Fruit fly (Drosophila melanogaster): ENCODE measurements around the gene CG2059.

DNA sequence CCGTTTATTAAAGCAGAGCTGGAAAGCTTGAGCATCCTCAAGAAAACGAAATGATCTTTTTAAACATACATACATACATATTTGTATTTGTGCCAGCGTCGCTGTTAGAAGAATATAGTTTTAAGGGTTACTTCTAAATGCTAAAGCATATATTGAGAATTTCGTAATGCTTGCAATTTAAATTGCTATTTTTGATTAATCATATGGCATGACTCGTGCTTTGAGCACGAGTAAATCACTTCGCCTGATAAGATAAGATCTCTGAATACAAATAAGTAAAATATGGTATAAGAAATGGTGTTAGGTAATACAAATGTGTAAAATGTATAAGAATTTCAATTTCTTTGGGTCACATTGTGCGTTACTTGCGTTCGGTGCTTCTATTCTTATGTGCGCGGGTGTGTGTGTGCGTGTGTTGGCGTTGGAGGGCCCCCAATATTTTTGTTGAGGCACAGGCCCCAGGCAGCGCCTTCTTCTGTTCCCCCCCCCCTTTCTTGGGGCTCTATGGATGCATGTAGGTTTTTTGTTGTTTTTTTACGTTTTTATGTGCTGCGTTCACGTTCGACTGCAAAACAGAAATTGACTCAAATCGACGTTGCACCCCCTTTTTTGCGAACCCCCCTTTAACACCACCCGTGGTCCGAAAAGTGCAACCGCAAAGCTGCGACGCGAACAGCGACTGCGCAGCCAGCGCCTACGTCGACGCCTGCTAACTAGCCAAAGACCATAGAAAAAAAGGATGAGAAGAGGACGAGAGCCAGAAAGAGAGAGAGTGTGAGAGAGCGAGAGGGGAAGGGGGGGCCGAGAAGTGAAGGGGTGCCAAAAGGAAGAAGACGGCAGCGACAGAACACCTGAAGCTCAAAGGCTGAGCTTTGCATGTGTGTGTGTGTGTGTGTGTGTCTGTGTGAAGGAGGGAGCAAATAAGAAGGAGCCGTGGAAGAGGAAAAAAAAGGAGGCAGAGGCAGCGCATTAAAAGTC lies 15.5 kb downstream of the CG2059 start:
- TF ChIP-seq EcR (GFP tag; optimal IDR thresholded peaks at IDR 0.05) (no peak), CG4496 (GFP tag; IDR thresholded peaks at IDR 0.05) (peak; percentile 87), CG10348 (GFP tag; IDR thresholded peaks at IDR 0.05) (peak; percentile 44; the same call in 1 of the 2 replicates), Pif1A (GFP tag; optimal IDR thresholded peaks at IDR 0.05) (peak; percentile 52), CG14655 (GFP tag; optimal IDR thresholded peaks at IDR 0.05) (peak; percentile 89), Pif1B (GFP tag; optimal IDR thresholded peaks at IDR 0.05) (peak; percentile 30), rn (GFP tag; IDR thresholded peaks at IDR 0.05) (peak; percentile 58), CG17806 (tag; optimal IDR thresholded peaks at IDR 0.05) (peak; percentile 37), CG8159 (tag; optimal IDR thresholded peaks at IDR 0.05) (peak; percentile 85), CG8301 (tag; optimal IDR thresholded peaks at IDR 0.05) (peak; percentile 80)

Data from whole organism, pupa.